Fruit fly (Drosophila melanogaster): ENCODE results near the gene CG14011.

DNA sequence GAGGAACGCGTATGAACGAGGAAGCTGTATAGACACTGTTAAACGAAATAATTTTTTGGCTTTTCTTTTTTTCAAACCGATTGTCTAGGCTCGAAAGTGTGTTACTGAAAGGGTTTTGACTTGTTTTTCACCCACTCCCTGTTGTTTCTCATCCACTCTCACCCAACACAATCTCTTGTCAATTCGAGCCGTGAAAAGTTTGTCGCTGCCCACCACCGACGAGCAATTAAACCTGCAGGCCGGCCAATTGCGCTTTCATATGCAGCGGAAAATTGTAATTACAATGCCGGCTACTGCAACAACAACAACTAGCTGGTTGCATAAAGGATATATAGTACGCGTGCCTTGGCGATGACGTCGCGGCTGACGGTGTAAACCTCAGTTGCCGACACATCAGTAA lies 7.4 kb upstream of the CG14011 start, which contains the start of gene CG7251:
- no peak for TF ChIP-seq N (GFP tag; optimal IDR thresholded peaks at IDR 0.05)
- TF ChIP-seq Hr78 (GFP tag; optimal IDR thresholded peaks at IDR 0.05): no peak
- TF ChIP-seq rgr (GFP tag; optimal IDR thresholded peaks at IDR 0.05): no peak
- TF ChIP-seq Sp1 (GFP tag; optimal IDR thresholded peaks at IDR 0.05): no peak
- TF ChIP-seq Rel (GFP tag; optimal IDR thresholded peaks at IDR 0.05): no peak
- no peak for TF ChIP-seq Rel (tag; optimal IDR thresholded peaks at IDR 0.05)
- no peak for TF ChIP-seq sv (GFP tag; optimal IDR thresholded peaks at IDR 0.05)
- no peak for TF ChIP-seq h (GFP tag; optimal IDR thresholded peaks at IDR 0.05)
- no peak for TF ChIP-seq Dif (GFP tag; optimal IDR thresholded peaks at IDR 0.05; ENCODE audit: partially characterized antibody)
- no peak for TF ChIP-seq lola (GFP tag; optimal IDR thresholded peaks at IDR 0.05)
- no peak for TF ChIP-seq dsf (GFP tag; optimal IDR thresholded peaks at IDR 0.05; ENCODE audit: borderline replicate concordance)
- TF ChIP-seq usp (GFP tag; optimal IDR thresholded peaks at IDR 0.05): no peak
- no peak for TF ChIP-seq pan (optimal IDR thresholded peaks at IDR 0.05)
